Fruit fly (Drosophila melanogaster): ENCODE results near the gene CG9853.

The CG9853 gene

DNA sequence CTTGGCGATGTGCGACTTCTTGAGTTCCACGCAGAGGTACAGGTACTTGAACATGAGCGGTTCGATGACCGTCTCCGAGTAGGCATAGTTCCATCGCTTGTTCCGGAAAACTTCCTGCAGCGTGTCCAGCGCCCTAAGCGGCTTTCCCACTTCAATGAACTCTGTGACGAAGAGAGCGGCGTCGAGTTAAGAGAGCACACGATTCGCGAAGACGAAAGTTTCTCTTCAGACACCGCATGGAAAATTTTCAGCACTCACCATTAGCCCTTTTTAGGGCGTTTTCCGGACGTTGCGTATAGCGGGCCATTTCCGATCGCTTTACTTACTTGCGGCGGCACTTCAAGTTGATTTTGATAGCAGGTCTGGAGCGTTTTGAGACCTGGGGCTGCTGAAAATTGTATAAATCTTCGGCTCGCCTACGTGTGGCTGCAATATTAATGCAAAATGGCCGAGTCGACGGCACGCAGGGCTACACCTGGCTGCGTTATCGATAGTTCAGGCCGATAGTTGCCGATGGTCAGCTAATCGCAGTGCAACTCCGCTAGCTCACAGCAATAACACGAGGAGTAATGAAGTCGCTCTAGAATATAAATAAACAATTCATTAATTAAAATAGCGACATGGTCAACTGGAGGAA lies 31.7 kb upstream of the CG9853 start, which contains the start of the genes eIF3a and CG1074 (continued):
- TF ChIP-seq sr (GFP tag; IDR thresholded peaks at IDR 0.05) (peak; percentile 69; the same call in 2 of the 3 replicates), HmgZ (tag; optimal IDR thresholded peaks at IDR 0.05) (peak; percentile 87), Trl (optimal IDR thresholded peaks at IDR 0.05) (peak; percentile 76), Trl (GFP tag; optimal IDR thresholded peaks at IDR 0.05) (peak; percentile 75), Dref (GFP tag; IDR thresholded peaks at IDR 0.05) (peak; percentile 98), NC2β (GFP tag; optimal IDR thresholded peaks at IDR 0.05) (peak; percentile 70), tll (GFP tag; optimal IDR thresholded peaks at IDR 0.05) (peak in 1 of 2 experiments; percentile 68), CG31365 (tag; optimal IDR thresholded peaks at IDR 0.05) (peak; percentile 60), Tbp (GFP tag; optimal IDR thresholded peaks at IDR 0.05) (no peak), Hmr (GFP tag; optimal IDR thresholded peaks at IDR 0.05) (no peak), CG6683 (GFP tag; optimal IDR thresholded peaks at IDR 0.05) (peak; percentile 43), grn (GFP tag; optimal IDR thresholded peaks at IDR 0.05) (no peak), Xbp1 (GFP tag; optimal IDR thresholded peaks at IDR 0.05) (peak; percentile 65), CG17385 (GFP tag; optimal IDR thresholded peaks at IDR 0.05) (peak; percentile 73), Fer2 (tag; optimal IDR thresholded peaks at IDR 0.05) (peak; percentile 33), ara (GFP tag; IDR thresholded peaks at IDR 0.05) (peak; percentile 47; the same call in 1 of the 2 replicates), CG9817 (tag; optimal IDR thresholded peaks at IDR 0.05) (peak; percentile 51), Lhr (GFP tag; optimal IDR thresholded peaks at IDR 0.05) (peak; percentile 68), Scr (GFP tag; IDR thresholded peaks at IDR 0.05; ENCODE audit: partially characterized antibody) (peak; percentile 97), CG30020 (tag; optimal IDR thresholded peaks at IDR 0.05) (peak; percentile 80), hth (optimal IDR thresholded peaks at IDR 0.05) (no peak), maf-S (GFP tag; optimal IDR thresholded peaks at IDR 0.05) (peak; percentile 65), so (GFP tag; IDR thresholded peaks at IDR 0.05) (peak; percentile 25; the same call in 1 of the 3 replicates), TFAM (GFP tag; optimal IDR thresholded peaks at IDR 0.05) (no peak), Abd-B (GFP tag; optimal IDR thresholded peaks at IDR 0.05) (no peak), sc (optimal IDR thresholded peaks at IDR 0.05) (no peak), sc (GFP tag; optimal IDR thresholded peaks at IDR 0.05) (no peak), CG6765 (GFP tag; optimal IDR thresholded peaks at IDR 0.05) (peak; percentile 73), dati (GFP tag; IDR thresholded peaks at IDR 0.05) (no peak), odd (GFP tag; optimal IDR thresholded peaks at IDR 0.05) (peak; percentile 67), bab2 (GFP tag; optimal IDR thresholded peaks at IDR 0.05) (no peak), sens-2 (GFP tag; IDR thresholded peaks at IDR 0.05) (no peak), Med (GFP tag) (peak; percentile 97), CG10147 (GFP tag; optimal IDR thresholded peaks at IDR 0.05) (peak; percentile 44), Oaz (GFP tag; IDR thresholded peaks at IDR 0.05) (peak; percentile 37; the same call in 1 of the 2 replicates), row (GFP tag; IDR thresholded peaks at IDR 0.05) (peak; percentile 63), Side (GFP tag; optimal IDR thresholded peaks at IDR 0.05) (peak; percentile 73), CG30403 (GFP tag; optimal IDR thresholded peaks at IDR 0.05) (peak; percentile 52), CG10321 (GFP tag; IDR thresholded peaks at IDR 0.05) (peak; percentile 39; the same call in 1 of the 2 replicates), CG17802 (tag; optimal IDR thresholded peaks at IDR 0.05) (peak; percentile 52), BtbVII (GFP tag; optimal IDR thresholded peaks at IDR 0.05) (peak; percentile 73), hbn (GFP tag; IDR thresholded peaks at IDR 0.05; ENCODE audit: partially characterized antibody) (peak; percentile 91), Pdp1 (GFP tag; optimal IDR thresholded peaks at IDR 0.05) (peak; percentile 63 to 72), hb (GFP tag; IDR thresholded peaks at IDR 0.05; ENCODE audit: partially characterized antibody) (peak; percentile 97), CG8944 (GFP tag; optimal IDR thresholded peaks at IDR 0.05) (peak; percentile 56), CG10431 (GFP tag; optimal IDR thresholded peaks at IDR 0.05) (peak; percentile 67), Sox102F (GFP tag; optimal IDR thresholded peaks at IDR 0.05) (no peak), crp (GFP tag; optimal IDR thresholded peaks at IDR 0.05) (peak in 1 of 2 experiments; percentile 59), CG18599 (GFP tag; optimal IDR thresholded peaks at IDR 0.05) (no peak), Ptx1 (GFP tag; IDR thresholded peaks at IDR 0.05) (no peak)

Measured in whole organism, embryonic.